Fruit fly (Drosophila melanogaster) S2 (cell line): ENCODE data around the gene CG1537.

ENCODE experiments used
- CG8478 ChIP-seq: fragments of >200 bp; optimal IDR thresholded peaks from 2 replicates; lab custom pipeline; 2018
- CTCF ChIP-seq, 2 experiments: fragments of >200 bp; optimal IDR thresholded peaks; 2 replicates each; lab custom pipeline; 2018

DNA sequence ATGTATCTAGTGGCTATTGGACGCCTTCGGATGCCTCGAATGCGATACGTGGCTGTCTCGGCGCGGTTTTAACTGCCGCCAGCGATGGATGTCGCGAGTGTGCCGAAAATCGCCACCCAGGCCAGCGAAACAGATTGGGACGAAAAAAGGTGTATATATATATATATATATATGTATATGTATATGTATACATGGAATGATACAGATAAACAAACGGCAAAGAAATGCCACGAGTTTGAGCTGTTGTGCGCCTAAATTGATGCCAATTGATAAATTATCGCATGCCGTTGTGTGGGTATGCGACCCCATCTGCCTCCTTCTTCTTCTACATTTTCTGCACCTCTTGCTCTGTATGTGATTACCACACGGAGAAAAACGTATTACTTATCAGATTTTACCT, 3.5 kb downstream of the CG1537 start, which contains the start of gene CG1545:
- no peak for TF ChIP-seq CG8478
- TF ChIP-seq CTCF (optimal IDR thresholded peaks at IDR 0.05; lab: Kevin White, UChicago), result no peak
